Fruit fly (Drosophila melanogaster) whole organism, wandering third instar larva: Measurements from ENCODE around the gene CG33331.

Experiments used
- CG32264 ChIP-seq: fragments of 200-800 bp; sonication (Bioruptor generic); optimal IDR thresholded peaks from 2 replicates; lab custom pipeline; 2016; ENCODE audit warnings: missing biosample characterization, missing genetic modification characterization
- CrebA ChIP-seq: fragments of 200-800 bp; sonication (Bioruptor generic); optimal IDR thresholded peaks from 2 replicates; lab custom pipeline; 2016; ENCODE audit warnings: missing biosample characterization, mild to moderate bottlenecking, missing genetic modification characterization, borderline replicate concordance
- Dfd ChIP-seq: fragments of >200 bp; optimal IDR thresholded peaks from 2 replicates; lab custom pipeline; 2017; ENCODE audit warnings: missing biosample characterization, missing genetic modification characterization
- GATAd ChIP-seq: sonication (Bioruptor generic); optimal IDR thresholded peaks from 2 replicates; lab custom pipeline; 2016; ENCODE audit warnings: missing biosample characterization, missing genetic modification characterization
- Hnf4 ChIP-seq: fragments of 200-800 bp; sonication (Bioruptor generic); optimal IDR thresholded peaks from 2 replicates; lab custom pipeline; 2016; ENCODE audit warnings: missing biosample characterization, mild to moderate bottlenecking, missing genetic modification characterization
- Hr78 ChIP-seq: fragments of >200 bp; optimal IDR thresholded peaks from 2 replicates; lab custom pipeline; 2017; ENCODE audit warnings: missing biosample characterization, missing genetic modification characterization
- Hr83 ChIP-seq: fragments of 200-300 bp; sonication (Bioruptor generic); optimal IDR thresholded peaks from 2 replicates; lab custom pipeline; 2016; ENCODE audit warnings: missing biosample characterization, mild to moderate bottlenecking, missing genetic modification characterization, moderate library complexity; ENCODE audit not compliant: poor library complexity, severe bottlenecking
- Jra ChIP-seq: sonication (Bioruptor generic); optimal IDR thresholded peaks from 2 replicates; lab custom pipeline; 2016; ENCODE audit warnings: missing biosample characterization, missing genetic modification characterization
- Mio ChIP-seq: sonication (Bioruptor generic); optimal IDR thresholded peaks from 2 replicates; lab custom pipeline; 2016; ENCODE audit warnings: missing biosample characterization, missing genetic modification characterization
- Myc ChIP-seq: fragments of >200 bp; optimal IDR thresholded peaks from 2 replicates; lab custom pipeline; 2017
- N ChIP-seq: fragments of >200 bp; optimal IDR thresholded peaks from 2 replicates; lab custom pipeline; 2018; ENCODE audit warnings: missing biosample characterization, missing external identifiers, missing genetic modification characterization
- OdsH ChIP-seq: fragments of 200-800 bp; sonication (Bioruptor generic); optimal IDR thresholded peaks from 2 replicates; lab custom pipeline; 2016; ENCODE audit warnings: missing biosample characterization, mild to moderate bottlenecking, missing genetic modification characterization
- Rel ChIP-seq, 2 experiments: fragments of 200-800 bp; sonication (Bioruptor generic) in 1 of 2; optimal IDR thresholded peaks; 2 replicates in 1 of 2; 3 replicates in 1 of 2; lab custom pipeline; 2016 to 2019; ENCODE audit warnings: mild to moderate bottlenecking in 2 of 2, missing biosample characterization in 2 of 2, missing genetic modification characterization in 2 of 2, moderate library complexity in 1 of 2
- Sp1 ChIP-seq: fragments of 200-800 bp; sonication (Bioruptor generic); optimal IDR thresholded peaks from 3 replicates; lab custom pipeline; 2019; ENCODE audit warnings: missing biosample characterization, mild to moderate bottlenecking, missing genetic modification characterization, moderate library complexity
- br ChIP-seq: fragments of 200-800 bp; sonication (Bioruptor generic); optimal IDR thresholded peaks from 2 replicates; lab custom pipeline; 2016; ENCODE audit warnings: missing biosample characterization, missing genetic modification characterization
- brk ChIP-seq: fragments of 200-800 bp; sonication (Bioruptor generic); optimal IDR thresholded peaks from 2 replicates; lab custom pipeline; 2016; ENCODE audit warnings: missing biosample characterization, mild to moderate bottlenecking, missing genetic modification characterization
- dl ChIP-seq, 2 experiments: fragments of 175-275, 200-275 bp in 1 of 2; fragments of 200-275 bp in 1 of 2; sonication (Bioruptor generic); optimal IDR thresholded peaks; lab custom pipeline; 2018; ENCODE audit warnings: mild to moderate bottlenecking in 2 of 2, missing biosample characterization in 2 of 2, missing genetic modification characterization in 2 of 2, moderate library complexity in 2 of 2; ENCODE audit not compliant: partially characterized antibody in 2 of 2, insufficient read depth in 1 of 2
- dmrt93B ChIP-seq: fragments of 200-800 bp; sonication (Bioruptor generic); optimal IDR thresholded peaks from 2 replicates; lab custom pipeline; 2018; ENCODE audit warnings: missing biosample characterization, mild to moderate bottlenecking, missing genetic modification characterization
- dsf ChIP-seq: sonication (Bioruptor generic); optimal IDR thresholded peaks from 2 replicates; lab custom pipeline; 2016; ENCODE audit warnings: missing biosample characterization, missing genetic modification characterization, borderline replicate concordance
- foxo ChIP-seq, 2 experiments: fragments of 200-800 bp; sonication (Bioruptor generic); optimal IDR thresholded peaks; 2 replicates in 1 of 2; 3 replicates in 1 of 2; lab custom pipeline; 2016 to 2017; ENCODE audit warnings: missing biosample characterization in 2 of 2, missing genetic modification characterization in 2 of 2
- h ChIP-seq: fragments of 200-800 bp; sonication (Bioruptor generic); optimal IDR thresholded peaks from 3 replicates; lab custom pipeline; 2016; ENCODE audit warnings: missing biosample characterization, mild to moderate bottlenecking, missing genetic modification characterization
- jim ChIP-seq: fragments of 175-275, 200-325 bp; sonication (Bioruptor generic); optimal IDR thresholded peaks from 2 replicates; lab custom pipeline; 2016; ENCODE audit warnings: missing biosample characterization, mild to moderate bottlenecking, missing genetic modification characterization
- lola ChIP-seq: fragments of >200 bp; optimal IDR thresholded peaks from 2 replicates; lab custom pipeline; 2017; ENCODE audit warnings: missing biosample characterization, missing genetic modification characterization
- pan ChIP-seq: fragments of >200 bp; optimal IDR thresholded peaks from 2 replicates; lab custom pipeline; 2017
- psq ChIP-seq: fragments of 200-800 bp; sonication (Bioruptor generic); optimal IDR thresholded peaks from 3 replicates; lab custom pipeline; 2017; ENCODE audit warnings: missing biosample characterization, mild to moderate bottlenecking, missing genetic modification characterization, moderate library complexity
- rgr ChIP-seq: fragments of 200-800 bp; sonication (Bioruptor generic); optimal IDR thresholded peaks from 3 replicates; lab custom pipeline; 2016; ENCODE audit warnings: missing biosample characterization, mild to moderate bottlenecking, missing genetic modification characterization
- sage ChIP-seq: fragments of 200-800 bp; sonication (Bioruptor generic); optimal IDR thresholded peaks from 2 replicates; lab custom pipeline; 2016; ENCODE audit warnings: missing biosample characterization, mild to moderate bottlenecking, missing genetic modification characterization
- sv ChIP-seq: fragments of 200-800 bp; sonication (Bioruptor generic); optimal IDR thresholded peaks from 3 replicates; lab custom pipeline; 2016; ENCODE audit warnings: missing biosample characterization, missing genetic modification characterization
- tai ChIP-seq: sonication (Bioruptor generic); optimal IDR thresholded peaks from 2 replicates; lab custom pipeline; 2016; ENCODE audit warnings: missing biosample characterization, missing genetic modification characterization
- usp ChIP-seq: fragments of >200 bp; optimal IDR thresholded peaks from 2 replicates; lab custom pipeline; 2017; ENCODE audit warnings: missing biosample characterization, missing genetic modification characterization
- woc ChIP-seq: sonication (Bioruptor generic); optimal IDR thresholded peaks from 2 replicates; lab custom pipeline; 2016; ENCODE audit warnings: missing biosample characterization, mild to moderate bottlenecking, missing genetic modification characterization

CG33331 gene

DNA sequence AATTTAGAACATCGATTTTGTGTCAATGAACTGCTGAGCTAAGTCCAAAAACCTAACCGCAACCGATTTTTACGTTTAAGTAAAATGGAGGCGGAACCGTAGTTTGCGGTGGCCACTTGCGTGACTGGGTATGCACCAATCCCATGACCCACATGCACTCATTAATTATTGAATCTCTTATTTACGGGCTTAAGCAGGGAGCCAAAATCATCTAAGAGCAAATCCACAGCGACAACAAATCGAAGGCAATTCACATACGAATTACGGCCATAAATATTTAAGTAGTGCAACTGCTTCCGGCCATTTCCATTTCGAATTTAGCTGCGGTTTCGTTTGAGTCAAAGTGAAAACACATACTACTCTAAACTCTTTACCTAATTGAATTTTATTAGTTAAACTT lies 21.4 kb upstream of the CG33331 start:
- TF ChIP-seq CrebA (no peak), N (GFP tag; lab: Kevin White, UChicago) (no peak), sage (GFP tag; lab: Kevin White, UChicago) (no peak), dl (GFP tag; optimal IDR thresholded peaks at IDR 0.05; lab: Kevin White, UChicago; ENCODE audit: insufficient read depth in 1 of 2, partially characterized antibody in 2 of 2) (no peak), Rel (GFP tag; optimal IDR thresholded peaks at IDR 0.05; lab: Kevin White, UChicago) (no peak), Rel (tag; optimal IDR thresholded peaks at IDR 0.05; lab: Kevin White, UChicago) (no peak), woc (GFP tag; lab: Kevin White, UChicago) (no peak), br (GFP tag; lab: Kevin White, UChicago) (no peak), OdsH (GFP tag; lab: Kevin White, UChicago) (no peak), Dfd (GFP tag; lab: Kevin White, UChicago) (no peak), dsf (GFP tag; lab: Kevin White, UChicago) (no peak), Myc (lab: Kevin White, UChicago) (no peak), Hr83 (GFP tag; lab: Kevin White, UChicago) (no peak), foxo (GFP tag; optimal IDR thresholded peaks at IDR 0.05; lab: Kevin White, UChicago) (no peak), Hnf4 (GFP tag; lab: Kevin White, UChicago) (no peak), lola (no peak), Hr78 (GFP tag; lab: Kevin White, UChicago) (no peak)

DNA sequence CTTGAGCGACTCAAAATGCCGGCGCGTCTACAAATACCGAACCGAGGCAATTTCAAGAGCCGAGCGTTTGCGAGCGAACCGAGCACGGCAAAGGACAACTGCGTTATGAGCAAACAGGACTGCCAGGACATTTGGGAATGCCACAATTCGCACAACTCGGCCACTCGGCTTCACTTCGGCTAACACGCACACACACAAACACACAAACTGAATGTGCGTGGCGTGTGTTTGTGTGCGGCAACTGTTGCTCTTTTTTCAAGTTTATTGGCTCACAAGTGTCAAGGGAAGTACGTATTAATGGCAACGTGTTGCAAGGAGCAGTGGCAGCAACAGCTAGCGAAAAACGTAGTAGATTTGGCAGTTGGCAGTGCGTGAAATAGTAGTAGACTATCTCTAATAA lies 12.9 kb upstream of the CG33331 start:
- no peak for TF ChIP-seq pan (lab: Kevin White, UChicago)
- TF ChIP-seq CrebA: no peak
- TF ChIP-seq Rel (GFP tag; optimal IDR thresholded peaks at IDR 0.05; lab: Kevin White, UChicago): no peak
- no peak for TF ChIP-seq Rel (tag; optimal IDR thresholded peaks at IDR 0.05; lab: Kevin White, UChicago)
- TF ChIP-seq CG32264 (GFP tag; lab: Kevin White, UChicago): no peak
- no peak for TF ChIP-seq h (GFP tag; lab: Kevin White, UChicago)
- no peak for TF ChIP-seq woc (GFP tag; lab: Kevin White, UChicago)
- no peak for TF ChIP-seq tai
- TF ChIP-seq usp (GFP tag; lab: Kevin White, UChicago): no peak
- no peak for TF ChIP-seq GATAd (GFP tag; lab: Kevin White, UChicago)
- TF ChIP-seq dsf (GFP tag; lab: Kevin White, UChicago): no peak
- TF ChIP-seq jim (GFP tag; lab: Kevin White, UChicago): no peak
- TF ChIP-seq dmrt93B (GFP tag; lab: Kevin White, UChicago): no peak
- TF ChIP-seq rgr: no peak
- TF ChIP-seq Jra (GFP tag; lab: Kevin White, UChicago): no peak
- no peak for TF ChIP-seq Sp1
- TF ChIP-seq Hr78 (GFP tag; lab: Kevin White, UChicago): no peak
- no peak for TF ChIP-seq brk (GFP tag; lab: Kevin White, UChicago)

DNA sequence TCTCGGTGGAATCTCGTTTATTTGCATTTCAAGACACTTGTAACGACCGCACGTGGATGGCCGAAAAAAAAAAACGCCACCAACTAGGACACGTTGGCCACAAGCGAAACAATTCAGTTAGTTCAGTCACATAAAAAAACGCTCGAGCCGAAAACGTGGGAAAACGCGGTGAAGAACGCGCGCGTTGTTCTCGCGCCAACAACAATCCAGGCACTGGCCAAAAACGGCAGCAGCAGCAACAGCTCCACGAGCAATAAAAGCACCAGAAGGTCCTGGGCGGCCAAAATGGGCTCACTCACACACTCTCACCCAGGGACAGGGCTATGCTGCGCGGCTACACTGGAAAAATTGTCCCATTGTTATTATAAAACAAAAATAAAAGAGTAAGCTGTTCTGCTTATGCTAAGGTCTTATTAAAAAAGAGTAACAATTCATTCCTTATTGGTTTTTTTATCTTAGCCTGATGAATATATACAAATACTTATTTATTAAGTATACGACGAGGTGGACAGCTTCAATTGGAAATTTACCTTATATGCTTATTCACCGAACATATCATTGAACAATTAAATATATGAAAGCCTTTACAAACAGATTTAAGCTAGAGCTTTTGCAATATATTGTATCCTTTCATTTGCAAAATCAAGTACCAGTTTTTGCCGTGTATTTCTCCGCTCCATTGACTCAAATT lies 10.8 kb upstream of the CG33331 start, which contains the start of gene btsz:
Gene btsz (minus strand): TSS at position 215 of the 691 bp plus-strand sequence.
- TF ChIP-seq psq (no peak), sv (GFP tag; lab: Kevin White, UChicago) (peak; percentile 27)

DNA sequence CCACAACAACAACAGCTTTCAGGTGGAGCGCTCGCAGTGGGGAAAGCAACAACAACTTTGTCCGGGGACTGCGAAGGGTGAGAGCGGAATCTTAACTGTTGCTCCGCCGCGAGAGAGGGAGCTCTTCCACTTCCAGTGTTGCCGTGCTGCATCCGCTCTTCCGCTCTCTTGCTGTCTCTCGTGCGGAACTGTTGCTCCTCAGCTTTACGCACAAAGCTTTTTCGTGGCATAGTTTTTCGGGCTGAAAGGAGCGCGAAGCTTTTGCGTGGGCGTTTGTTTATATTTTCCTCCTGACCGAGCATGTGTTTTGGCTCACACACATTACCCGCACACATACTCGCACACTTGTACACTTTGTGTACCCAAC lies 10.3 kb upstream of the CG33331 start:
- TF ChIP-seq rgr: no peak
- no peak for TF ChIP-seq br (GFP tag; lab: Kevin White, UChicago)
- no peak for TF ChIP-seq Mio (GFP tag; lab: Kevin White, UChicago)
- TF ChIP-seq psq: no peak
- TF ChIP-seq sv (GFP tag; lab: Kevin White, UChicago): no peak
- TF ChIP-seq dsf (GFP tag; lab: Kevin White, UChicago): no peak
- no peak for TF ChIP-seq CG32264 (GFP tag; lab: Kevin White, UChicago)
- no peak for TF ChIP-seq h (GFP tag; lab: Kevin White, UChicago)
- no peak for TF ChIP-seq dmrt93B (GFP tag; lab: Kevin White, UChicago)
- no peak for TF ChIP-seq pan (lab: Kevin White, UChicago)
- no peak for TF ChIP-seq foxo (GFP tag; optimal IDR thresholded peaks at IDR 0.05; lab: Kevin White, UChicago)
